Worm (Caenorhabditis elegans) whole organism, L4 larva: ENCODE results near the gene str-141.

ENCODE experiments used
- F49E8.2 ChIP-seq: sonication (generic microtip); optimal IDR thresholded peaks from 2 replicates; lab custom pipeline; 2016; ENCODE audit warnings: missing compliant biosample characterization, mild to moderate bottlenecking, missing genetic modification characterization, borderline replicate concordance
- T20F7.1 ChIP-seq: fragments of 200-800 bp; sonication (Bioruptor generic); optimal IDR thresholded peaks from 2 replicates; lab custom pipeline; 2018; ENCODE audit warnings: mild to moderate bottlenecking, missing genetic modification characterization, missing compliant biosample characterization
- Y105C5A.15 ChIP-seq: fragments of 200-800 bp; sonication (Bioruptor generic); IDR thresholded peaks from 2 replicates; pipeline ENCODE4 v1.3.6; 2022; ENCODE audit warnings: missing genetic modification characterization, missing compliant biosample characterization
- Y5F2A.4 ChIP-seq: fragments of 200-800 bp; sonication (Bioruptor generic); optimal IDR thresholded peaks from 2 replicates; lab custom pipeline; 2018; ENCODE audit warnings: mild to moderate bottlenecking, missing genetic modification characterization, missing compliant biosample characterization
- aha-1 ChIP-seq: fragments of 150-350 bp; peaks from one replicate; lab custom pipeline; 2014; ENCODE audit warnings: missing biosample characterization, missing genetic modification characterization
- attf-4 ChIP-seq: sonication (generic microtip); optimal IDR thresholded peaks from 3 replicates; lab custom pipeline; 2017; ENCODE audit warnings: missing biosample characterization, missing genetic modification characterization
- ceh-20 ChIP-seq: fragments of 200-800 bp; sonication (Bioruptor generic); IDR thresholded peaks from 2 replicates; pipeline ENCODE4 v1.3.6; 2022; ENCODE audit warnings: missing genetic modification reagents, missing genetic modification characterization, missing compliant biosample characterization
- daf-16 ChIP-seq, 3 experiments: sonication (generic microtip); optimal IDR thresholded peaks; 2 replicates each; lab custom pipeline; 2016 to 2017; ENCODE audit warnings: missing genetic modification characterization in 3 of 3, missing genetic modification reagents in 3 of 3, mild to moderate bottlenecking in 2 of 3, missing compliant biosample characterization in 2 of 3, missing biosample characterization in 1 of 3, moderate library complexity in 1 of 3
- daf-8 ChIP-seq: fragments of 200-800 bp; sonication (Bioruptor generic); IDR thresholded peaks from 2 replicates; pipeline ENCODE4 v1.3.6; 2022; ENCODE audit warnings: missing genetic modification characterization, missing compliant biosample characterization
- dmd-6 ChIP-seq: fragments of 200-800 bp; sonication (Bioruptor generic); IDR thresholded peaks from 2 replicates; pipeline ENCODE4 v1.3.6; 2022; ENCODE audit warnings: missing genetic modification reagents, missing genetic modification characterization, missing compliant biosample characterization
- egl-27 ChIP-seq: sonication (generic microtip); optimal IDR thresholded peaks from 3 replicates; lab custom pipeline; 2017; ENCODE audit warnings: missing biosample characterization, missing genetic modification reagents, missing genetic modification characterization
- fos-1 ChIP-seq: fragments of 150-350 bp; optimal IDR thresholded peaks from 2 replicates; lab custom pipeline; 2014; ENCODE audit warnings: missing biosample characterization, missing genetic modification characterization
- hif-1 ChIP-seq, 2 experiments: sonication (generic microtip); optimal IDR thresholded peaks; 2 replicates each; lab custom pipeline; 2016 to 2017; ENCODE audit warnings: missing compliant biosample characterization in 2 of 2, missing genetic modification characterization in 2 of 2, missing genetic modification reagents in 2 of 2, missing genotype in 2 of 2, mild to moderate bottlenecking in 1 of 2
- hlh-11 ChIP-seq: fragments of 200-800 bp; sonication (Bioruptor generic); optimal IDR thresholded peaks from 2 replicates; lab custom pipeline; 2018; ENCODE audit warnings: mild to moderate bottlenecking, missing genetic modification characterization, missing compliant biosample characterization
- hlh-30 ChIP-seq: sonication (generic microtip); optimal IDR thresholded peaks from 2 replicates; lab custom pipeline; 2017; ENCODE audit warnings: antibody characterized with exemption, mild to moderate bottlenecking, missing genetic modification characterization, missing compliant biosample characterization; ENCODE audit not compliant: insufficient read depth
- lim-7 ChIP-seq: fragments of 200-800 bp; sonication (Bioruptor generic); IDR thresholded peaks from 2 replicates; pipeline ENCODE4 v1.3.6; 2022; ENCODE audit warnings: missing genetic modification characterization, missing compliant biosample characterization
- lin-13 ChIP-seq: fragments of 150-350 bp; optimal IDR thresholded peaks from 2 replicates; lab custom pipeline; 2014; ENCODE audit warnings: missing biosample characterization, missing genetic modification reagents, missing genetic modification characterization
- lin-29 ChIP-seq: fragments of 200-800 bp; sonication (Bioruptor generic); IDR thresholded peaks from 2 replicates; pipeline ENCODE4 v1.3.6; 2022; ENCODE audit warnings: missing genetic modification reagents, missing genetic modification characterization, missing compliant biosample characterization
- nhr-10 ChIP-seq: fragments of 150-350 bp; optimal IDR thresholded peaks from 2 replicates; lab custom pipeline; 2014; ENCODE audit warnings: missing biosample characterization, missing genetic modification characterization
- nhr-11 ChIP-seq: fragments of 150-350 bp; optimal IDR thresholded peaks from 2 replicates; lab custom pipeline; 2014; ENCODE audit warnings: missing biosample characterization, missing genetic modification characterization
- nhr-111 ChIP-seq: fragments of 200-800 bp; sonication (Bioruptor generic); optimal IDR thresholded peaks from 2 replicates; lab custom pipeline; 2018; ENCODE audit warnings: mild to moderate bottlenecking, missing genetic modification characterization, missing compliant biosample characterization
- nhr-28 ChIP-seq: fragments of 150-350 bp; optimal IDR thresholded peaks from 2 replicates; lab custom pipeline; 2014; ENCODE audit warnings: missing biosample characterization, missing genetic modification characterization
- nhr-77 ChIP-seq: fragments of 150-350 bp; optimal IDR thresholded peaks from 2 replicates; lab custom pipeline; 2014; ENCODE audit warnings: missing biosample characterization, missing genetic modification characterization
- pqm-1 ChIP-seq: sonication (generic microtip); optimal IDR thresholded peaks from 2 replicates; lab custom pipeline; 2017; ENCODE audit warnings: missing biosample characterization, missing genetic modification characterization
- tag-97 ChIP-seq: fragments of 200-800 bp; sonication (Bioruptor generic); IDR thresholded peaks from 2 replicates; pipeline ENCODE4 v1.3.6; 2022; ENCODE audit warnings: missing genetic modification characterization, missing compliant biosample characterization
- unc-130 ChIP-seq: sonication (generic microtip); optimal IDR thresholded peaks from 2 replicates; lab custom pipeline; 2016; ENCODE audit warnings: missing genetic modification reagents, missing genetic modification characterization, missing compliant biosample characterization
- unc-62 ChIP-seq, 3 experiments: fragments of 150-350 bp in 1 of 3; sonication (generic microtip); optimal IDR thresholded peaks in 2 of 3; peaks in 1 of 3; 1 replicate in 1 of 3; 2 replicates in 2 of 3; lab custom pipeline; 2014 to 2017; ENCODE audit warnings: missing biosample characterization in 3 of 3, missing genetic modification characterization in 3 of 3, missing genetic modification reagents in 3 of 3, missing genotype in 1 of 3
- zfp-2 ChIP-seq: sonication (generic microtip); optimal IDR thresholded peaks from 2 replicates; lab custom pipeline; 2016; ENCODE audit warnings: mild to moderate bottlenecking, missing genetic modification characterization, missing compliant biosample characterization
- zfp-3 ChIP-seq: fragments of 200-800 bp; sonication (Bioruptor generic); conservative IDR thresholded peaks from 2 replicates; pipeline ENCODE4 v1.3.6; 2022; ENCODE audit warnings: missing genetic modification reagents, missing genetic modification characterization, missing compliant biosample characterization

str-141 gene

DNA sequence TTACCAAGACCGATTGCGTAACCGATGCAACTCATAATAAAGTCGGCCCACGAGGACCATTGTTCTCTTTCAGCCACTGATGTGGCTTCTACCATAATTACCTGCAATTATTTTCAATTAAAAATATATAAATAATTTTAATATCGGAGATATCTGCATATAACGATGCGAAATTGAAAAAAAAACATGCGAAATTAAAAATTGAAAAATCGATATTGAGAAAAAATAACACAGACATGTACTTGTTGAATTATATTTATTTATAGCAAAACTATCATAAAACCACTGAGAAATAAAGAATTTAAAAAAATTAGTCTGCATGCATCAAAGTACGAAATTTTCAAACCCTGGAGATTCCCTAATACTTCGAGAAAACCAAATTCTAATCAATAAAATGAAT, 15.3 kb downstream of the str-141 start, which contains the start of gene snf-11:
snf-11 (minus strand) TSS at position 101 of the 400 bp plus-strand sequence.
- TF ChIP-seq pqm-1 (tag; lab: Kevin White, UChicago) (no peak), hlh-30 (tag; lab: Kevin White, UChicago) (no peak), nhr-111 (GFP tag; lab: Kevin White, UChicago) (no peak)
- TF ChIP-seq, all 104 proteins: peak for 0

ce11 chrV:11307781-11308180, 15.8 kb downstream of the str-141 start:
- no peak for TF ChIP-seq zfp-3 (GFP tag; lab: Robert Waterston, UW)
- peak; percentile 35 for TF ChIP-seq hlh-11 (tag; lab: Kevin White, UChicago)
- no peak for TF ChIP-seq lim-7
- TF ChIP-seq nhr-11 (tag; lab: Kevin White, UChicago) = peak; percentile 9
- peak in 1 of 2 experiments; percentile 11 for TF ChIP-seq daf-16 (GFP tag; optimal IDR thresholded peaks at IDR 0.05; lab: Kevin White, UChicago)
- TF ChIP-seq daf-16 (tag; optimal IDR thresholded peaks at IDR 0.05; lab: Kevin White, UChicago) = no peak
- peak; percentile 47; the same call in 1 of the 2 replicates for TF ChIP-seq ceh-20
- TF ChIP-seq daf-8 = no peak

DNA sequence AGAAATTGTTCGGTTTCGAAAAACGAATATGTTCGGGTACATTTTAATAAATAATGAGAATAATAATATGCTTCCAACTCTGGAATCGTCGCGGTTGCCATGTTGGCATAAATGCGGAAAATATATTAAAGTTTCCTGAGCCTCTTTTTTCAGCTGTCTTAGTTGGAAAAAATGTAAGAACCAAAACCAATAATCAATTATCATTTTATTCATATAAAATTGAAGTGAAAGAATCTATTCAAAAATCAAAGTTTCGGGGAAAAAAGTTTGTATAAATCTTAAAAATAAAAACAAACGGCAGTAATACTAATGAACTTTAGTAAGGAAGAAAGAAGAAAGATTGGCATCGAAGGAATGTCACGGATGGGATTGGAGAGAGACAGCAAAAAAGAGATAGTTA, 18.7 kb downstream of the str-141 start, which contains the start of gene srh-45:
srh-45 (minus strand) TSS at position 101 of the 400 bp plus-strand sequence.
- TF ChIP-seq aha-1 = peak; percentile 52
- TF ChIP-seq Y5F2A.4 (GFP tag; lab: Kevin White, UChicago) = no peak
- TF ChIP-seq unc-130 (GFP tag; lab: Kevin White, UChicago) = no peak
- no peak for TF ChIP-seq tag-97 (GFP tag; lab: Robert Waterston, UW)
- TF ChIP-seq egl-27 (tag; lab: Kevin White, UChicago) = no peak

DNA sequence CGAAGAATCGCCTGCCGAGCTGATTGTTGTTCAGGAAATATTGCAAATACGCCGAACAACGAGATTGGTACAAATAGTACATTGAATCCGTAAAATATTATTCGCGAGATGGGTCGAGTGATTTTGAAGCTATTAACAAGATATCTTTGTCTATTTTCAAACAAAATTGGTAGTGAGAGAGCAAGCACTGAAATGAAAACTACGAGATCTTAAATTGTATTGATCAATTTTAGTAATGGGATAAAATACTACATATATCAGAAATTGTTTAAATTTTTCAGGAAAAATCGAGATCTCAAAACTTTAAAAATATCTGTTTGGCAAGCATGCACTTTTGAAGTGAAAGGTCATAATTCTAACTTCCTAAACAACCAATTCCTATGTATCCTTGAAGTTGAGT, 19.4 kb downstream of the str-141 start:
- no peak for TF ChIP-seq Y105C5A.15 (GFP tag; lab: Robert Waterston, UW)
- TF ChIP-seq attf-4 (tag; lab: Kevin White, UChicago) = no peak
- TF ChIP-seq lin-29 (GFP tag; lab: Robert Waterston, UW) = no peak
- TF ChIP-seq daf-8 = no peak
- TF ChIP-seq T20F7.1 (GFP tag; lab: Kevin White, UChicago) = no peak
- TF ChIP-seq unc-62 (GFP tag; optimal IDR thresholded peaks at IDR 0.05 in 1 of 2; lab: Kevin White, UChicago) = no peak
- no peak for TF ChIP-seq unc-62 (tag; optimal IDR thresholded peaks at IDR 0.05; lab: Kevin White, UChicago)
- TF ChIP-seq aha-1 = peak; percentile 94

ce11 chrV:11302698-11303097, 20.9 kb downstream of the str-141 start, which contains the start of gene srh-46:
Gene srh-46, minus strand, starts transcription at chrV:11302886.
- TF ChIP-seq zfp-2 (tag; lab: Kevin White, UChicago) = no peak
- peak; percentile 14 for TF ChIP-seq nhr-28 (tag; lab: Kevin White, UChicago)
- no peak for TF ChIP-seq fos-1

- TF ChIP-seq hif-1 (tag; optimal IDR thresholded peaks at IDR 0.05; lab: Kevin White, UChicago) (no peak), dmd-6 (no peak), nhr-10 (tag; lab: Kevin White, UChicago) (no peak), F49E8.2 (no peak), lin-13 (no peak), unc-62 (GFP tag; optimal IDR thresholded peaks at IDR 0.05 in 1 of 2; lab: Kevin White, UChicago) (peak in 1 of 2 experiments; percentile 42), unc-62 (tag; optimal IDR thresholded peaks at IDR 0.05; lab: Kevin White, UChicago) (no peak)
Measured at ce11 chrV:11300539-11300938, 23.1 kb downstream of the str-141 start, which contains the start of gene srh-47. Gene srh-47, minus strand, starts transcription at chrV:11300639.

- TF ChIP-seq nhr-28 (tag; lab: Kevin White, UChicago) (peak; percentile 67), nhr-77 (tag; lab: Kevin White, UChicago) (peak; percentile 6), nhr-111 (GFP tag; lab: Kevin White, UChicago) (no peak)
Measured at ce11 chrV:11299406-11299805, 24.2 kb downstream of the str-141 start.
